Worm (Caenorhabditis elegans) whole organism, midembryonic: ENCODE data around the gene C18H9.1.

ENCODE experiments used
- T22C8.4 ChIP-seq: fragments of 200-800 bp; sonication (Bioruptor generic); IDR thresholded peaks from 2 replicates; pipeline ENCODE4 v1.3.6; 2022; ENCODE audit warnings: missing genetic modification characterization, missing compliant biosample characterization
- cog-1 ChIP-seq: sonication (generic microtip); optimal IDR thresholded peaks from 2 replicates; lab custom pipeline; 2016; ENCODE audit warnings: missing genetic modification characterization, missing compliant biosample characterization
- flt-1 ChIP-seq: fragments of 200-800 bp; sonication (Bioruptor generic); IDR thresholded peaks from 2 replicates; pipeline ENCODE4 v1.3.6; 2022; ENCODE audit warnings: missing genetic modification characterization, missing compliant biosample characterization
- klf-2 ChIP-seq: fragments of 200-800 bp; sonication (Bioruptor generic); conservative IDR thresholded peaks from 2 replicates; pipeline ENCODE4 v1.3.6; 2022; ENCODE audit warnings: missing genetic modification reagents, missing genetic modification characterization, missing compliant biosample characterization
- med-1 ChIP-seq: sonication (generic microtip); optimal IDR thresholded peaks from 2 replicates; lab custom pipeline; 2017; ENCODE audit warnings: missing genetic modification characterization, mild to moderate bottlenecking, missing compliant biosample characterization, antibody characterized with exemption, missing genetic modification reagents; ENCODE audit not compliant: insufficient read depth
- ref-1 ChIP-seq: fragments of 200-800 bp; sonication (Bioruptor generic); conservative IDR thresholded peaks from 2 replicates; pipeline ENCODE4 v1.3.6; 2022; ENCODE audit warnings: missing genetic modification reagents, missing genetic modification characterization, missing compliant biosample characterization
- tab-1 ChIP-seq: fragments of 200-800 bp; sonication (Bioruptor generic); IDR thresholded peaks from 2 replicates; pipeline ENCODE4 v1.3.6; 2022; ENCODE audit warnings: missing genetic modification characterization, missing compliant biosample characterization
- ztf-23 ChIP-seq: fragments of 200-800 bp; sonication (Bioruptor generic); IDR thresholded peaks from 2 replicates; pipeline ENCODE4 v1.3.6; 2022; ENCODE audit warnings: missing genetic modification reagents, missing genetic modification characterization, missing compliant biosample characterization
- ztf-29 ChIP-seq: fragments of 200-800 bp; sonication (Bioruptor generic); IDR thresholded peaks from 2 replicates; pipeline ENCODE4 v1.3.6; 2022; ENCODE audit warnings: missing genetic modification reagents, missing genetic modification characterization, missing compliant biosample characterization

C18H9.1 gene

DNA sequence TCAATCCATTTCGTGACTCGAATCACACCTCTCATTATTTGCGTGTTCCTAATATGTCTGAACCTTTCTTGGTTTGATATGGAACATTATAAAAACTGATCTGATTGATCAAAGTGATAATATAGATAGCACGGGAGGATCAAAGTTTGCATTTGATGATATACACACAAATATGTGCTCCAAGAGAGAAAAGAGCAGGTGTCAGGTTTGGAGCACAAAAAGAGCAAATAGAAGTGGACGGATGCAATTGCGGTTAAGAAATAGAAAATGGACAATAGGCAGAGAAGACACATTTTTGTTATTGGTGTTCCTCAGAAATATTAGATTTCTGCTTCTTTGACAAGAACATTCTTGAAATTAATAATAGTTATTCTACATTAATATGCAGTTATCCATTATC is at the start of gene C18H9.1:
TSS of gene C18H9.1 (plus strand) at position 301 of the 400 bp plus-strand sequence.
- TF ChIP-seq klf-2 (GFP tag; lab: Robert Waterston, UW) (no peak), cog-1 (tag; lab: Kevin White, UChicago) (no peak), med-1 (no peak), ztf-29 (GFP tag; lab: Robert Waterston, UW) (no peak), ref-1 (no peak)

DNA sequence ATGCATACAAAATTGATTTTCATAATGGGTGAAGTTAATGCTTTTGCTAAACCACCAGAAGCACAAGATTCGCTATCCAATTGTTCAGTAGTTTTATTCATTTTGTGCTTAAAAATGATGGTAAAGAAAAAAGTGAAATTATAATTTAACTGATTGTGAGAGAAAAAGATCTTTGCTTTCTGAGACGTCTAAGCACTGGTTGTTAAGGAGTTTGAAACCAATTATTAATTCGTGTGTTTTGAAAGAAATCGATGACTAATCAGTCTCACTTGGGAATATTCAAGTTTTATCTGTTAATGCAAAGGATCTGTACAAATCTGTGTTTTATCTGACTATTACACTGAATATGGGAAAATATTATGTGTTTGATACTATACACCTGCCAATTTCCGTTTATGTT is 47.2 kb upstream of the C18H9.1 start, which contains the start of gene sra-26:
TSS of gene sra-26 (minus strand) at position 101 of the 400 bp plus-strand sequence.
- no peak for TF ChIP-seq ztf-23 (GFP tag; lab: Robert Waterston, UW)
- no peak for TF ChIP-seq T22C8.4
- no peak for TF ChIP-seq ztf-29 (GFP tag; lab: Robert Waterston, UW)
- no peak for TF ChIP-seq tab-1 (GFP tag; lab: Robert Waterston, UW)
- no peak for TF ChIP-seq klf-2 (GFP tag; lab: Robert Waterston, UW)
- no peak for TF ChIP-seq ref-1
- no peak for TF ChIP-seq flt-1 (GFP tag; lab: Robert Waterston, UW)
- TF ChIP-seq med-1, result no peak
- TF ChIP-seq cog-1 (tag; lab: Kevin White, UChicago), result no peak

DNA sequence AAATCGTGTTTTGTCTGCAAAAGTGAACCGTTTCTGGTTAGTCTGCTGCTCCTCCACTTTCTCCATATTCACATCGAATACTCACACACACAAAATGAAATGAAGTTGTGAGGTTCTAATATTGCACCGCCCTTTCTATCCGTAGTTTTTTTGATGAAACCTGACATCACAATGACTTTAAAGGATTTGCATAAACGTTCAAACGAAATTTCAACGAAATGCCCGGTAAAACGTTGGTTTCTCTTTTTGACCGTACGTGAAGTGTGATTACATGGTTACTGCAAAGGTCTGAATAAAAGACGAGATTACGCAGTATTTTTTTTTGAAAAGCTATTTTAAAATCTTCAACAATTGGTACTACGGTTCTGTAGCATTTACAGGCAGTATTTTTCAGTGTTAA is 44.6 kb upstream of the C18H9.1 start, which contains the start of gene T19D12.9:
TSS of gene T19D12.9 (minus strand) at position 101 of the 400 bp plus-strand sequence.
- TF ChIP-seq flt-1 (GFP tag; lab: Robert Waterston, UW) (no peak), T22C8.4 (no peak), med-1 (no peak), ref-1 (no peak), tab-1 (GFP tag; lab: Robert Waterston, UW) (no peak), ztf-29 (GFP tag; lab: Robert Waterston, UW) (no peak), klf-2 (GFP tag; lab: Robert Waterston, UW) (no peak), ztf-23 (GFP tag; lab: Robert Waterston, UW) (no peak), cog-1 (tag; lab: Kevin White, UChicago) (no peak)

DNA sequence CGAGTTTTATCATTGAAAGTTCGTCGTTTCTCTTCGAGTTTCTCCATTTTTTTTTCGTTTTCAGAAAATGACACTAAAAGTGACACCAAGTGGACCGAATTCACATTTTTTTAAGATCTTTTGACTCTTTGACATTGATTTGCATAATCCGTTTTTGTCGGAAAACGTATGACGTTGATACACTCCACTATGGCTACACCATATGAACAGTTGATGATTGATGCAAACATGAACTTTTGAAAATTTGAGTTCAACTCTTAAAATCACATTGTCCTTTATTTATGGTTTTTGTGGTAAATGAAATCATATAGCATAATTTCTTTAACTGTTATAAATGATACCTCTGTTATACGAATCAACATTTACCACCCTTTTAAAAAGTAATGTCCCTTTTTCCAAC is 40.1 kb upstream of the C18H9.1 start, which contains the start of gene T19D12.10:
TSS of gene T19D12.10 (minus strand) at position 101 of the 400 bp plus-strand sequence.
- no peak for TF ChIP-seq T22C8.4
- no peak for TF ChIP-seq med-1
- TF ChIP-seq cog-1 (tag; lab: Kevin White, UChicago), result no peak
- no peak for TF ChIP-seq tab-1 (GFP tag; lab: Robert Waterston, UW)
- TF ChIP-seq ztf-23 (GFP tag; lab: Robert Waterston, UW), result no peak
- no peak for TF ChIP-seq klf-2 (GFP tag; lab: Robert Waterston, UW)
- no peak for TF ChIP-seq flt-1 (GFP tag; lab: Robert Waterston, UW)
- TF ChIP-seq ztf-29 (GFP tag; lab: Robert Waterston, UW), result no peak
- no peak for TF ChIP-seq ref-1

DNA sequence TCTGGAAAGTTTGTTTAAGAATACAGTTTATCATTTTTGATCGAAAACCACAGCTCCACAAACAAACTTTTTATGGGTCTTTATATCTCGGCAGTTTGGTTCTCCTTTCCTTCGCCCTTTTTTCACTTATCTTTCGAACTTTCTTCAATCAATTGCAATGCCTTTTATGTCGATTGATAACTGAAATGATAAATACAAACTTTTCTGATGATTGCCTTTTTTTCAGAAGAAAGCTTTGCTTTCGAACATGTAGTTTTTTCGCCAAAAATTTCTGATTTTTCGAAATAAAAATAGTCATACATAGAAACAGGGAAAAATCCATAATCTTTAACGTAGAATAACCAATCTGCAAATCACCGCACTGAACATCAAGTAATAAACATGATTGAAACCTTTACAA is 37.7 kb upstream of the C18H9.1 start, which contains the start of gene T19D12.2:
TSS of gene T19D12.2 (plus strand) at position 125 of the 400 bp plus-strand sequence.
- no peak for TF ChIP-seq flt-1 (GFP tag; lab: Robert Waterston, UW)
- TF ChIP-seq cog-1 (tag; lab: Kevin White, UChicago), result no peak
- no peak for TF ChIP-seq ztf-23 (GFP tag; lab: Robert Waterston, UW)
- TF ChIP-seq T22C8.4, result no peak
- TF ChIP-seq ref-1, result no peak
- no peak for TF ChIP-seq tab-1 (GFP tag; lab: Robert Waterston, UW)
- no peak for TF ChIP-seq ztf-29 (GFP tag; lab: Robert Waterston, UW)
- TF ChIP-seq med-1, result no peak
- TF ChIP-seq klf-2 (GFP tag; lab: Robert Waterston, UW), result no peak

DNA sequence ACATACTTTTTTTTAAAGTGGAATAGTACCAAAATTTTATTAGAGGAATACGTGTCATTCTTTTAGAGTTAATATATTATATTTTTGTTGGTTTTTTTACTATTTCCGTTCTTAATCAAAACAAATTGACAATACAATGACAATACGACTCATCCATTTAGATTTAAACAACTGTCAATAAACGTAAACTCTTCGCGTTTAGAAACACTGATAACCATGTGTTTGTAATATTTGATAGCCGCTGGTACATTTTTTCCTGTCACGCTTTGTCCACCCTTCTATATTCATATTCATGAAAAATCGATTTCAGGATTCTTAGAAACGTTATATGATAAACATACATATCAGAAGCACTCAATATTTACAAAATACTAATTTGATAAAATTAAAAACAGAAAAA is 35.1 kb upstream of the C18H9.1 start:
- TF ChIP-seq med-1, result no peak
- TF ChIP-seq flt-1 (GFP tag; lab: Robert Waterston, UW), result no peak
- no peak for TF ChIP-seq ztf-23 (GFP tag; lab: Robert Waterston, UW)
- no peak for TF ChIP-seq klf-2 (GFP tag; lab: Robert Waterston, UW)
- no peak for TF ChIP-seq ztf-29 (GFP tag; lab: Robert Waterston, UW)
- no peak for TF ChIP-seq cog-1 (tag; lab: Kevin White, UChicago)
- TF ChIP-seq ref-1, result no peak
- no peak for TF ChIP-seq T22C8.4
- no peak for TF ChIP-seq tab-1 (GFP tag; lab: Robert Waterston, UW)

DNA sequence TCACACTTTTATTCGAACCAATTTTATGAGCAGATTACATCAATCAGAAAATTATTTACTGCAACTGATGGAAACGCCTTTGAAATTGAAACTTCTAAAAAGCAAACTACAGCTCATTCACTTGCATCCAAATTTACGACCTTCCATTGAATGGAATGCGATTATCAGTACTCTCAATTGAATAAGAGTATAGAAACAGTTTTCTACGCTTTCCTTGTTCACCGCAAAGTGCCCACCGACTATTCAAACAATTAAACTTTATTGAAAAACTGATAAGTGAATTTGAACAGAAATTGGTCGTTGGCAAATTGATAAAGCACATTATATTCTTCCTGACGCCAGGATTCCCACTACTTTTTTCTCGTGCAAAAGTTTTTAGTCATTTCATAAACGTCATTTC is 33.0 kb upstream of the C18H9.1 start:
- TF ChIP-seq cog-1 (tag; lab: Kevin White, UChicago) (no peak), ztf-29 (GFP tag; lab: Robert Waterston, UW) (no peak), T22C8.4 (no peak), tab-1 (GFP tag; lab: Robert Waterston, UW) (no peak), ztf-23 (GFP tag; lab: Robert Waterston, UW) (no peak), klf-2 (GFP tag; lab: Robert Waterston, UW) (no peak), flt-1 (GFP tag; lab: Robert Waterston, UW) (no peak), ref-1 (no peak), med-1 (no peak)

DNA sequence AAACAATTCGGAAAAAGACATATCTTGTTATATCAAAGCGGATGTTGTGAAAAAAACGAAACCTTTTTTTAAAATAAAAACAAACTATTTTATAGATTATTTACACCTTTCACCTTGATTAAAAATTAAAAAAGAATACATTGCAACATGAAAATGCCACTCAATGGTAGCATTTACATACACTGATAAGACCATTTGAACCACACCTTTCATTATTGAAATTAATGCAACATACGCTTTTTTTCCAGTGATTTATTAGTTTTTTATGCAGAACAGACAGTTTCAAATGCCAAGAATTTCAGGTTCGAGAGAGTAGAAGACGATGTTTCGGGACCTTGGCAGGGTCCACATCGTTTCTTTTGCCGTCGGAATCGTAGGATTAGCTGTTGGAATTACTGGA is 32.3 kb upstream of the C18H9.1 start, which contains the start of gene T19D12.1:
TSS of gene T19D12.1 (plus strand) at position 301 of the 400 bp plus-strand sequence.
- TF ChIP-seq T22C8.4 (no peak), ztf-23 (GFP tag; lab: Robert Waterston, UW) (no peak), ref-1 (no peak), flt-1 (GFP tag; lab: Robert Waterston, UW) (no peak), cog-1 (tag; lab: Kevin White, UChicago) (no peak), klf-2 (GFP tag; lab: Robert Waterston, UW) (no peak), tab-1 (GFP tag; lab: Robert Waterston, UW) (no peak), ztf-29 (GFP tag; lab: Robert Waterston, UW) (no peak), med-1 (no peak)

DNA sequence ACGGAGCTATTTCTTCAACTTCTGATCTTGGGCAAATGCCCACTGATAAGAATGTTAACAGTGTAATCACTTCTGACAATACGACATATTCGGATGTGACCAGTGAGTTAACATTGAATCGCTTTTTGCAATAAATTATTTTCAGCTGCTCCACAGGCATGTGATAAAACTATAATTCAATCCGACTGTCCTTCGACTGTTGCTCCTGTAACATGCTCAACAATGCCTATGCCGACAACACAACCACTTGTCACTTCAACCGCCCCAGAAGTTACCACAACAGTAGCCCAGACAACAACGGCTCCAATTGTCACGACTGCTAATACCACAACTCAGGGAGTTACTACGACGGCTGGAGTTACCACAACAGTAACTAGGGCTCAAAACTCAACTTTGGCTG is 31.4 kb upstream of the C18H9.1 start:
- TF ChIP-seq ztf-29 (GFP tag; lab: Robert Waterston, UW), result no peak
- no peak for TF ChIP-seq cog-1 (tag; lab: Kevin White, UChicago)
- TF ChIP-seq tab-1 (GFP tag; lab: Robert Waterston, UW), result no peak
- no peak for TF ChIP-seq flt-1 (GFP tag; lab: Robert Waterston, UW)
- no peak for TF ChIP-seq klf-2 (GFP tag; lab: Robert Waterston, UW)
- TF ChIP-seq ref-1, result no peak
- TF ChIP-seq ztf-23 (GFP tag; lab: Robert Waterston, UW), result no peak
- TF ChIP-seq T22C8.4, result no peak
- TF ChIP-seq med-1, result no peak

DNA sequence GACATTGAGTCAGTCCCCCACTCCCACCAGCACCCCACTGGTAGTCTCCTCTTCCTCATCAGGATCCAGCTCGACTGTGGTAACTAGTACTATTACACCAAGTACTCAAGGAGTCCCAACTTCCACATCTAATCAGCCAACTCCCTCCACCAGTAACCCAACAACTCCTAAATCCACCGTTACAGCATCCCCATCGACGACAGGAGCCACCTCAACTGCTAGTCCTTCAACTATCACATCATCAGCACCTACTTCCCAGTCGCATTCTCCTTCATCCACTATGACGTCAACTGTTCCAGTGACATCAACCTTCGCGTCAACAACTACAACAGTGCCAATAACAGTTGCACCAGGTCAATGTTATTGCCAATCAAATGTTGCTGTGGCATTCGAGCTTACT is 30.4 kb upstream of the C18H9.1 start:
- no peak for TF ChIP-seq cog-1 (tag; lab: Kevin White, UChicago)
- no peak for TF ChIP-seq ztf-29 (GFP tag; lab: Robert Waterston, UW)
- TF ChIP-seq klf-2 (GFP tag; lab: Robert Waterston, UW), result no peak
- TF ChIP-seq flt-1 (GFP tag; lab: Robert Waterston, UW), result no peak
- no peak for TF ChIP-seq T22C8.4
- TF ChIP-seq med-1, result no peak
- TF ChIP-seq ref-1, result no peak
